Fruit fly (Drosophila melanogaster): Measurements from ENCODE around the gene CG5500.

Gene CG5500

DNA sequence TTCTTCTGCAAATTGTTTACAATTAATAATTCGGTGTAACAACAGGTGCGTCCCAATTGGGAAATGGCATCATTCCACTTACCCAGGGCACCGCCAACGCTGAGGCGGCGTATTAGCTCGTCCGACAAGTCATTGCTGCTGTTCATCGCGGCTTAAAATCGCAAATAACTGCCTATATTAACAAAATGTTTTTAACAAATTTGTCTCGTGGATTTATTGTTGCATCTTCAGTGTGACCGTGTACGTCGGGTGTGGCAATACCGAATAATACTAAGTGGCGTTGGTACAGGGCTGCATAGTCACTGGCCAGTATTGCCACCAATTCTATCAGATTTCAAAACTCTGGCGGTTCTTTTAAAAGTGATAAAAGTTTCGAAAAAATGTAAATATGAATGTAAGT, 36.2 kb downstream of the CG5500 start, which contains the start of gene Ets97D:
TSS of gene Ets97D (minus strand) at position 272 of the 400 bp plus-strand sequence.
- TF ChIP-seq fkh (GFP tag; optimal IDR thresholded peaks at IDR 0.05) (peak; percentile 83), Sox14 (GFP tag; optimal IDR thresholded peaks at IDR 0.05) (peak; percentile 8), Lpt (GFP tag; optimal IDR thresholded peaks at IDR 0.05) (no peak), Eip78C (GFP tag) (peak; percentile 42), CG9139 (GFP tag; optimal IDR thresholded peaks at IDR 0.05) (no peak), dsx (GFP tag; optimal IDR thresholded peaks at IDR 0.05; ENCODE audit: poor library complexity, severe bottlenecking) (peak; percentile 33), CG8119 (GFP tag; IDR thresholded peaks at IDR 0.05) (no peak), CG11902 (GFP tag; optimal IDR thresholded peaks at IDR 0.05) (no peak), salr (GFP tag; optimal IDR thresholded peaks at IDR 0.05) (no peak), CG31627 (GFP tag; optimal IDR thresholded peaks at IDR 0.05) (no peak)

DNA sequence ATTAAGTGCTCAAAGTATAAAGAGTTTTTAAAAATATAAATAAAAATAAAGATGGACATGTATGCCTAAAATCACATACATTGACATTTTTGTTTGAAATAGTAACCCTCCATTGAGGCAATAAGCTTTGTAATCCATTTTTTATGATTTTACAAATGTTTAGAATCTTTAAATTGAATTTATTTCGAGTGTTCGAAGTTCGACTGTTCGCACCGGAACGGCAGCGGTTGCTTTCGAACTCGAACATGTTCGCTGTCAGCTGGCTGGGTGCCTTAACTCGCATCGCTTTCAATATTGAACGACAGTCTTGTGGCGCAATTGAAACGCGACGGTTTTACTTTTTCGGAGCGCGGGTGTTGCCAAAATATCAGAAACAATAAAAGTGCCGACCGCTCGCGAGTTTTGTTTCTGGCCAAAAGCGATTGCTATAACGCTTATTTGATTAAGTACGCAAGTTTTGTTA, 39.1 kb downstream of the CG5500 start, which contains the start of gene CG46339:
TSS of gene CG46339 (plus strand) at position 299 of the 463 bp plus-strand sequence.
- no peak for TF ChIP-seq CG32006 (GFP tag; optimal IDR thresholded peaks at IDR 0.05)
- TF ChIP-seq CG6792 (GFP tag; optimal IDR thresholded peaks at IDR 0.05) = peak; percentile 17
- peak; percentile 22 for TF ChIP-seq CG11762 (GFP tag; optimal IDR thresholded peaks at IDR 0.05; ENCODE audit: insufficient read depth)
- peak; percentile 56 for TF ChIP-seq achi (GFP tag; optimal IDR thresholded peaks at IDR 0.05)
- TF ChIP-seq Eip78C (GFP tag) = peak; percentile 65
- TF ChIP-seq cyc (GFP tag; optimal IDR thresholded peaks at IDR 0.05) = no peak
- peak; percentile 39 to 44 for TF ChIP-seq ss (GFP tag; optimal IDR thresholded peaks at IDR 0.05)
- peak; percentile 57 for TF ChIP-seq esn (GFP tag; optimal IDR thresholded peaks at IDR 0.05)
- TF ChIP-seq Eip93F (GFP tag; optimal IDR thresholded peaks at IDR 0.05) = no peak
- peak; percentile 74 for TF ChIP-seq fkh (GFP tag; optimal IDR thresholded peaks at IDR 0.05)
- no peak for TF ChIP-seq pdm3 (GFP tag; optimal IDR thresholded peaks at IDR 0.05)
- TF ChIP-seq CG16779 (tag; optimal IDR thresholded peaks at IDR 0.05) = peak; percentile 57
- peak; percentile 86 for TF ChIP-seq vri (GFP tag; optimal IDR thresholded peaks at IDR 0.05)
- TF ChIP-seq Blimp-1 (GFP tag; optimal IDR thresholded peaks at IDR 0.05) = peak; percentile 3
- TF ChIP-seq CG6276 (GFP tag; optimal IDR thresholded peaks at IDR 0.05) = peak; percentile 61
- TF ChIP-seq CG3919 (GFP tag; optimal IDR thresholded peaks at IDR 0.05) = peak; percentile 58
- TF ChIP-seq CG6163 (GFP tag; IDR thresholded peaks at IDR 0.05) = peak; percentile 55; the same call in 2 of the 3 replicates
- no peak for TF ChIP-seq dac (GFP tag; optimal IDR thresholded peaks at IDR 0.05)
- TF ChIP-seq CG6854 (GFP tag; optimal IDR thresholded peaks at IDR 0.05) = peak; percentile 80
- peak; percentile 5 for TF ChIP-seq topi (GFP tag; optimal IDR thresholded peaks at IDR 0.05)
- TF ChIP-seq CG31627 (GFP tag; optimal IDR thresholded peaks at IDR 0.05) = no peak
- TF ChIP-seq CG6808 (GFP tag; optimal IDR thresholded peaks at IDR 0.05) = peak; percentile 27
- TF ChIP-seq Hr38 (GFP tag; optimal IDR thresholded peaks at IDR 0.05) = no peak
- peak; percentile 53 for TF ChIP-seq Sox102F (GFP tag; optimal IDR thresholded peaks at IDR 0.05)
- peak; percentile 32 for TF ChIP-seq lz (GFP tag; optimal IDR thresholded peaks at IDR 0.05)
- TF ChIP-seq Ets96B (tag; optimal IDR thresholded peaks at IDR 0.05) = peak; percentile 63
- peak; percentile 29 for TF ChIP-seq CG8319 (GFP tag; optimal IDR thresholded peaks at IDR 0.05)
- peak; percentile 58; the same call in 1 of the 2 replicates for TF ChIP-seq CG15336 (GFP tag; IDR thresholded peaks at IDR 0.05)
- no peak for TF ChIP-seq Smox (GFP tag; optimal IDR thresholded peaks at IDR 0.05)
- peak; percentile 73 for TF ChIP-seq eg (GFP tag; IDR thresholded peaks at IDR 0.05)
- peak; percentile 8 for TF ChIP-seq CG34406 (GFP tag; optimal IDR thresholded peaks at IDR 0.05)
- TF ChIP-seq CG11902 (GFP tag; optimal IDR thresholded peaks at IDR 0.05) = no peak
- peak; percentile 25 for TF ChIP-seq CG10669 (GFP tag; optimal IDR thresholded peaks at IDR 0.05)
- peak; percentile 12 for TF ChIP-seq spab (GFP tag; optimal IDR thresholded peaks at IDR 0.05)
- TF ChIP-seq salr (GFP tag; optimal IDR thresholded peaks at IDR 0.05) = no peak
- TF ChIP-seq Sox14 (GFP tag; optimal IDR thresholded peaks at IDR 0.05) = peak; percentile 13
- no peak for TF ChIP-seq Sox15 (GFP tag; optimal IDR thresholded peaks at IDR 0.05)
- peak; percentile 8 for TF ChIP-seq OdsH (GFP tag; optimal IDR thresholded peaks at IDR 0.05)
- peak; percentile 15 for TF ChIP-seq CG1621 (tag; optimal IDR thresholded peaks at IDR 0.05)
- TF ChIP-seq CG8119 (GFP tag; IDR thresholded peaks at IDR 0.05) = peak; percentile 30; the same call in 1 of the 3 replicates
- peak; percentile 54 for TF ChIP-seq net (GFP tag; optimal IDR thresholded peaks at IDR 0.05)
- TF ChIP-seq CG9139 (GFP tag; optimal IDR thresholded peaks at IDR 0.05) = peak; percentile 31
- TF ChIP-seq Hr39 (GFP tag; optimal IDR thresholded peaks at IDR 0.05) = no peak
- TF ChIP-seq CG10631 (GFP tag; optimal IDR thresholded peaks at IDR 0.05) = no peak
- TF ChIP-seq Lpt (GFP tag; optimal IDR thresholded peaks at IDR 0.05) = peak; percentile 14
- TF ChIP-seq Eip75B (GFP tag; optimal IDR thresholded peaks at IDR 0.05) = no peak
- peak; percentile 20 for TF ChIP-seq CG7368 (GFP tag; optimal IDR thresholded peaks at IDR 0.05)
